Fruit fly (Drosophila melanogaster) whole organism, embryonic: ENCODE measurements around the gene CG1299.

Source experiments
- Bdp1 ChIP-seq: fragments of 200-800 bp; sonication (Bioruptor generic); optimal IDR thresholded peaks from 3 replicates; lab custom pipeline; 2016; ENCODE audit warnings: missing biosample characterization, missing genetic modification characterization
- Blimp-1 ChIP-seq: fragments of 200-800 bp; sonication (Bioruptor generic); optimal IDR thresholded peaks from 3 replicates; lab custom pipeline; 2018; ENCODE audit warnings: missing biosample characterization, missing genetic modification characterization, mild to moderate bottlenecking, moderate library complexity, missing genetic modification reagents
- CG11093 ChIP-seq: fragments of 200-800 bp; sonication (Bioruptor generic); IDR thresholded peaks from 3 replicates; pipeline ENCODE4 v1.3.6; 2022; ENCODE audit warnings: missing biosample characterization, missing genetic modification characterization
- CG11247 ChIP-seq: fragments of 200-800 bp; sonication (Bioruptor generic); IDR thresholded peaks from 2 replicates; pipeline ENCODE4 v1.3.6; 2022; ENCODE audit warnings: missing biosample characterization, missing genetic modification characterization
- CG15011 ChIP-seq: fragments of 200-800 bp; sonication (Bioruptor generic); optimal IDR thresholded peaks from 3 replicates; lab custom pipeline; 2018; ENCODE audit warnings: missing biosample characterization, mild to moderate bottlenecking, missing genetic modification characterization
- CG17385 ChIP-seq: fragments of 200-800 bp; sonication (Bioruptor generic); optimal IDR thresholded peaks from 3 replicates; lab custom pipeline; 2018; ENCODE audit warnings: missing biosample characterization, mild to moderate bottlenecking, missing genetic modification characterization
- CG18619 ChIP-seq: fragments of 200-800 bp; sonication (Bioruptor generic); optimal IDR thresholded peaks from 3 replicates; lab custom pipeline; 2017; ENCODE audit warnings: missing biosample characterization, mild to moderate bottlenecking, missing genetic modification characterization
- CG2129 ChIP-seq: fragments of 200-800 bp; sonication (Bioruptor generic); IDR thresholded peaks from 2 replicates; pipeline ENCODE4 v1.3.6; 2022; ENCODE audit warnings: missing biosample characterization, missing genetic modification characterization; ENCODE audit not compliant: partially characterized antibody
- CG34422 ChIP-seq: fragments of 200-800 bp; sonication (Bioruptor generic); IDR thresholded peaks from 3 replicates; pipeline ENCODE4 v1.3.6; 2022; ENCODE audit warnings: missing biosample characterization, missing genetic modification characterization
- CG4282 ChIP-seq: fragments of 200-800 bp; sonication (Bioruptor generic); optimal IDR thresholded peaks from 2 replicates; lab custom pipeline; 2016; ENCODE audit warnings: missing biosample characterization, missing genetic modification characterization
- CG4820 ChIP-seq: fragments of 200-800 bp; sonication (Bioruptor generic); optimal IDR thresholded peaks from 3 replicates; lab custom pipeline; 2016; ENCODE audit warnings: missing biosample characterization, missing genetic modification characterization
- CG6272 ChIP-seq: fragments of 200-800 bp; sonication (Bioruptor generic); IDR thresholded peaks from 2 replicates; pipeline ENCODE4 v1.3.6; 2022; ENCODE audit warnings: missing biosample characterization, missing genetic modification characterization
- CG9797 ChIP-seq: fragments of 200-800 bp; sonication (Bioruptor generic); optimal IDR thresholded peaks from 3 replicates; lab custom pipeline; 2018; ENCODE audit warnings: missing biosample characterization, mild to moderate bottlenecking, missing genetic modification characterization
- Deaf1 ChIP-seq: fragments of 200-800 bp; optimal IDR thresholded peaks from 3 replicates; lab custom pipeline; 2019; ENCODE audit warnings: missing biosample characterization, mild to moderate bottlenecking, missing genetic modification characterization, moderate library complexity
- Dfd ChIP-seq, 2 experiments: fragments of >200 bp; optimal IDR thresholded peaks; 2 replicates each; lab custom pipeline; 2017; ENCODE audit warnings: missing biosample characterization in 2 of 2, missing genetic modification characterization in 2 of 2
- Ets65A ChIP-seq: fragments of 200-800 bp; sonication (Bioruptor generic); peaks from one replicate; lab custom pipeline; 2016; ENCODE audit warnings: missing biosample characterization, missing genetic modification characterization
- Ets97D ChIP-seq: fragments of 200-800 bp; sonication (Bioruptor generic); optimal IDR thresholded peaks from 3 replicates; lab custom pipeline; 2016; ENCODE audit warnings: missing biosample characterization, missing genetic modification characterization
- HLH4C ChIP-seq: fragments of 200-800 bp; sonication (Bioruptor generic); IDR thresholded peaks from 3 replicates; pipeline ENCODE4 v1.3.6; 2022; ENCODE audit warnings: missing biosample characterization, missing genetic modification characterization; ENCODE audit not compliant: partially characterized antibody
- HLHmδ ChIP-seq: fragments of 200-800 bp; sonication (Bioruptor generic); optimal IDR thresholded peaks from 2 replicates; lab custom pipeline; 2018; ENCODE audit warnings: missing biosample characterization, mild to moderate bottlenecking, missing genetic modification characterization, moderate library complexity
- Hand ChIP-seq: fragments of 200-800 bp; sonication (Bioruptor generic); optimal IDR thresholded peaks from 2 replicates; lab custom pipeline; 2017; ENCODE audit warnings: mild to moderate bottlenecking, missing biosample characterization, missing genetic modification reagents, missing genetic modification characterization
- Lhr ChIP-seq: fragments of 200-800 bp; sonication (Bioruptor generic); optimal IDR thresholded peaks from 3 replicates; lab custom pipeline; 2017; ENCODE audit warnings: mild to moderate bottlenecking, missing biosample characterization, missing genetic modification reagents, missing genetic modification characterization
- Mad ChIP-seq: fragments of 200-800 bp; sonication (Bioruptor generic); optimal IDR thresholded peaks from 2 replicates; lab custom pipeline; 2016; ENCODE audit warnings: missing biosample characterization, missing genetic modification characterization
- Max ChIP-seq: fragments of 200-800 bp; sonication (Bioruptor generic); optimal IDR thresholded peaks from 2 replicates; lab custom pipeline; 2016; ENCODE audit warnings: missing biosample characterization, mild to moderate bottlenecking, missing genetic modification characterization
- Neu2 ChIP-seq: fragments of 200-800 bp; sonication (Bioruptor generic); optimal IDR thresholded peaks from 3 replicates; lab custom pipeline; 2016; ENCODE audit warnings: missing biosample characterization, missing genetic modification characterization, borderline replicate concordance
- Optix ChIP-seq: fragments of 200-800 bp; sonication (Bioruptor generic); IDR thresholded peaks from 3 replicates; pipeline ENCODE4 v1.3.6; 2022; ENCODE audit warnings: missing biosample characterization, missing genetic modification characterization
- Scr ChIP-seq: fragments of 200-800 bp; sonication (Bioruptor generic); IDR thresholded peaks from 2 replicates; pipeline ENCODE4 v1.3.6; 2022; ENCODE audit warnings: missing biosample characterization, missing genetic modification characterization; ENCODE audit not compliant: partially characterized antibody
- Six4 ChIP-seq: fragments of 200-800 bp; sonication (Bioruptor generic); optimal IDR thresholded peaks from 2 replicates; lab custom pipeline; 2016; ENCODE audit warnings: missing biosample characterization, missing genetic modification characterization
- TFAM ChIP-seq: fragments of 200-800 bp; sonication (Bioruptor generic); optimal IDR thresholded peaks from 2 replicates; lab custom pipeline; 2017; ENCODE audit warnings: missing biosample characterization, missing genetic modification characterization, inconsistent platforms
- abd-A ChIP-seq: fragments of 200-800 bp; sonication (Bioruptor generic); optimal IDR thresholded peaks from 3 replicates; lab custom pipeline; 2019; ENCODE audit warnings: missing biosample characterization, mild to moderate bottlenecking, missing genetic modification characterization, moderate library complexity
- btn ChIP-seq: fragments of 200-800 bp; sonication (Bioruptor generic); optimal IDR thresholded peaks from 2 replicates; lab custom pipeline; 2016; ENCODE audit warnings: missing biosample characterization, missing genetic modification characterization
- crol ChIP-seq: fragments of 200-800 bp; sonication (Bioruptor generic); IDR thresholded peaks from 2 replicates; pipeline ENCODE4 v1.3.6; 2022; ENCODE audit warnings: missing biosample characterization, missing genetic modification characterization
- dysf ChIP-seq: fragments of 200-800 bp; sonication (Bioruptor generic); IDR thresholded peaks from 3 replicates; pipeline ENCODE4 v1.3.6; 2022; ENCODE audit warnings: missing biosample characterization, missing genetic modification characterization
- en ChIP-seq: fragments of 200-800 bp; sonication (Bioruptor generic); optimal IDR thresholded peaks from 2 replicates; lab custom pipeline; 2016; ENCODE audit warnings: missing biosample characterization, missing genetic modification characterization
- ewg ChIP-seq: fragments of 200-800 bp; sonication (Bioruptor generic); optimal IDR thresholded peaks from 3 replicates; lab custom pipeline; 2017; ENCODE audit warnings: mild to moderate bottlenecking, missing biosample characterization, missing genetic modification reagents, missing genetic modification characterization
- fd3F ChIP-seq: fragments of 200-800 bp; sonication (Bioruptor generic); optimal IDR thresholded peaks from 2 replicates; lab custom pipeline; 2018; ENCODE audit warnings: missing biosample characterization, mild to moderate bottlenecking, missing genetic modification characterization, moderate library complexity
- fru ChIP-seq: fragments of >200 bp; optimal IDR thresholded peaks from 2 replicates; lab custom pipeline; 2017
- jigr1 ChIP-seq: fragments of 200-800 bp; sonication (Bioruptor generic); IDR thresholded peaks from 3 replicates; pipeline ENCODE4 v1.3.6; 2022; ENCODE audit warnings: missing biosample characterization, missing genetic modification characterization
- kni ChIP-seq: fragments of 200-800 bp; sonication (Bioruptor generic); optimal IDR thresholded peaks from 3 replicates; lab custom pipeline; 2017; ENCODE audit warnings: mild to moderate bottlenecking, missing biosample characterization, missing genetic modification reagents, missing genetic modification characterization
- knrl ChIP-seq: fragments of 200-800 bp; sonication (Bioruptor generic); IDR thresholded peaks from 3 replicates; pipeline ENCODE4 v1.3.6; 2022; ENCODE audit warnings: missing biosample characterization, missing genetic modification characterization; ENCODE audit not compliant: partially characterized antibody
- lilli ChIP-seq: fragments of 200-800 bp; sonication (Bioruptor generic); optimal IDR thresholded peaks from 3 replicates; lab custom pipeline; 2016; ENCODE audit warnings: missing biosample characterization, missing genetic modification characterization
- nerfin-2 ChIP-seq: fragments of 200-800 bp; sonication (Bioruptor generic); IDR thresholded peaks from 2 replicates; pipeline ENCODE4 v1.3.6; 2022; ENCODE audit warnings: missing biosample characterization, missing genetic modification characterization; ENCODE audit not compliant: partially characterized antibody
- rib ChIP-seq: fragments of 200-800 bp; sonication (Bioruptor generic); IDR thresholded peaks from 2 replicates; pipeline ENCODE4 v1.3.6; 2022; ENCODE audit warnings: missing biosample characterization, missing genetic modification characterization
- seq ChIP-seq: fragments of 200-800 bp; sonication (Bioruptor generic); IDR thresholded peaks from 2 replicates; pipeline ENCODE4 v1.3.6; 2022; ENCODE audit warnings: missing biosample characterization, missing genetic modification characterization
- shn ChIP-seq: fragments of 200-800 bp; sonication (Bioruptor generic); optimal IDR thresholded peaks from 3 replicates; lab custom pipeline; 2016; ENCODE audit warnings: missing biosample characterization, missing genetic modification characterization
- ssp ChIP-seq: fragments of 200-800 bp; sonication (Bioruptor generic); IDR thresholded peaks from 2 replicates; pipeline ENCODE4 v1.3.6; 2022; ENCODE audit warnings: missing biosample characterization, missing genetic modification characterization
- tio ChIP-seq: fragments of 200-800 bp; sonication (Bioruptor generic); optimal IDR thresholded peaks from 2 replicates; lab custom pipeline; 2017; ENCODE audit warnings: missing biosample characterization, missing genetic modification characterization, inconsistent platforms
- tna ChIP-seq: fragments of 200-800 bp; sonication (Bioruptor generic); IDR thresholded peaks from 2 replicates; pipeline ENCODE4 v1.3.6; 2022; ENCODE audit warnings: missing biosample characterization, missing genetic modification characterization; ENCODE audit not compliant: partially characterized antibody
- unc-4 ChIP-seq: fragments of 200-800 bp; sonication (Bioruptor generic); IDR thresholded peaks from 2 replicates; pipeline ENCODE4 v1.3.6; 2022; ENCODE audit warnings: missing biosample characterization, missing genetic modification characterization; ENCODE audit not compliant: partially characterized antibody
- zen ChIP-seq: fragments of 200-800 bp; sonication (Bioruptor generic); optimal IDR thresholded peaks from 3 replicates; lab custom pipeline; 2018; ENCODE audit warnings: missing biosample characterization, mild to moderate bottlenecking, missing genetic modification characterization, moderate library complexity

Gene CG1299

dm6 chr3L:4177981-4178562 lies 29.6 kb downstream of the CG1299 start, which contains the start of gene Teh4 (continued):
- TF ChIP-seq Max (GFP tag; lab: Kevin White, UChicago) (no peak), lilli (GFP tag; lab: Kevin White, UChicago) (no peak), unc-4 (GFP tag; lab: Robert Waterston, UW) (no peak), ewg (peak; percentile 89), abd-A (tag; lab: Kevin White, UChicago) (peak; percentile 39), HLH4C (0 out of 3 replicates have a peak, but pooled peaks have one; percentile 31), en (GFP tag; lab: Kevin White, UChicago) (no peak), CG34422 (no peak), CG4820 (GFP tag; lab: Kevin White, UChicago) (peak; percentile 72), Ets65A (peak; percentile 85), dysf (GFP tag; lab: Robert Waterston, UW) (0 out of 3 replicates have a peak, but pooled peaks have one; percentile 9), fru (lab: Kevin White, UChicago) (no peak), Hand (GFP tag; lab: Kevin White, UChicago) (no peak), btn (GFP tag; lab: Kevin White, UChicago) (no peak), CG9797 (GFP tag; lab: Kevin White, UChicago) (no peak), ssp (GFP tag; lab: Robert Waterston, UW) (no peak), Scr (GFP tag; lab: Robert Waterston, UW) (no peak), knrl (0 out of 3 replicates have a peak, but pooled peaks have one; percentile 19), Neu2 (GFP tag; lab: Kevin White, UChicago) (no peak), CG11247 (GFP tag; lab: Robert Waterston, UW) (0 out of 2 replicates have a peak, but pooled peaks have one; percentile 5), CG17385 (no peak), tna (GFP tag; lab: Robert Waterston, UW) (no peak)

- TF ChIP-seq CG18619 (GFP tag; lab: Kevin White, UChicago) (no peak), zen (tag; lab: Kevin White, UChicago) (no peak), Bdp1 (GFP tag; lab: Kevin White, UChicago) (no peak), nerfin-2 (GFP tag; lab: Robert Waterston, UW) (no peak), CG15011 (no peak), rib (GFP tag; lab: Robert Waterston, UW) (no peak), kni (GFP tag; lab: Kevin White, UChicago) (no peak), seq (GFP tag; lab: Robert Waterston, UW) (no peak), crol (GFP tag; lab: Robert Waterston, UW) (no peak), CG4282 (GFP tag; lab: Kevin White, UChicago) (no peak)
These were observed 36.1 kb downstream of the CG1299 start, which contains the start of gene Teh3 for dm6 chr3L:4184563-4184962. Teh3 (minus strand) TSS chr3L:4184663.

- TF ChIP-seq Ets97D (no peak), Six4 (GFP tag; lab: Kevin White, UChicago) (no peak), Dfd (GFP tag; optimal IDR thresholded peaks at IDR 0.05; lab: Kevin White, UChicago) (no peak), Optix (GFP tag; lab: Robert Waterston, UW) (no peak), tio (no peak), CG6272 (GFP tag; lab: Robert Waterston, UW) (no peak), Mad (GFP tag; lab: Kevin White, UChicago) (peak; percentile 30), HLHmδ (no peak), CG11093 (GFP tag; lab: Robert Waterston, UW) (no peak), fd3F (no peak), Lhr (no peak), TFAM (GFP tag; lab: Kevin White, UChicago) (no peak), jigr1 (GFP tag; lab: Robert Waterston, UW) (no peak), Blimp-1 (GFP tag; lab: Kevin White, UChicago) (no peak), CG2129 (GFP tag; lab: Robert Waterston, UW) (no peak), shn (GFP tag; lab: Kevin White, UChicago) (no peak), Deaf1 (tag; lab: Kevin White, UChicago) (peak; percentile 80)
These were observed 36.8 kb downstream of the CG1299 start for dm6 chr3L:4185259-4185658.
